Fruit fly (Drosophila melanogaster) whole organism, embryonic: ENCODE measurements around the gene Pxn.

ENCODE experiments used
- Aef1 ChIP-seq: fragments of 200-800 bp; sonication (Bioruptor generic); IDR thresholded peaks from 3 replicates; pipeline ENCODE4 v1.3.6; 2022; ENCODE audit warnings: missing biosample characterization, missing genetic modification characterization
- Awh ChIP-seq: fragments of 200-800 bp; sonication (Bioruptor generic); IDR thresholded peaks from 2 replicates; pipeline ENCODE4, ENCODE4 v1.3.6; 2022; ENCODE audit warnings: missing biosample characterization, missing genetic modification characterization
- B-H1 ChIP-seq: fragments of 200-800 bp; sonication (Bioruptor generic); IDR thresholded peaks from 3 replicates; pipeline ENCODE4 v1.3.6; 2022; ENCODE audit warnings: missing biosample characterization, missing genetic modification characterization
- B-H2 ChIP-seq: fragments of 200-800 bp; sonication (Bioruptor generic); optimal IDR thresholded peaks from 2 replicates; lab custom pipeline; 2018; ENCODE audit warnings: missing biosample characterization, mild to moderate bottlenecking, missing genetic modification characterization
- CG10147 ChIP-seq: fragments of 200-800 bp; sonication (Bioruptor generic); optimal IDR thresholded peaks from 2 replicates; lab custom pipeline; 2019; ENCODE audit warnings: missing biosample characterization, mild to moderate bottlenecking, missing genetic modification characterization, moderate library complexity
- CG10321 ChIP-seq: fragments of 200-800 bp; sonication (Bioruptor generic); IDR thresholded peaks from 2 replicates; pipeline ENCODE4 v1.3.6; 2022; ENCODE audit warnings: missing biosample characterization, missing genetic modification characterization
- CG10654 ChIP-seq: fragments of 200-800 bp; sonication (Bioruptor generic); optimal IDR thresholded peaks from 2 replicates; lab custom pipeline; 2016; ENCODE audit warnings: missing biosample characterization, missing genetic modification characterization
- CG12155 ChIP-seq: fragments of 200-800 bp; sonication (Bioruptor generic); optimal IDR thresholded peaks from 3 replicates; lab custom pipeline; 2016; ENCODE audit warnings: missing biosample characterization, missing genetic modification characterization
- CG12744 ChIP-seq: fragments of 200-800 bp; sonication (Bioruptor generic); optimal IDR thresholded peaks from 2 replicates; lab custom pipeline; 2016; ENCODE audit warnings: missing biosample characterization, missing genetic modification characterization
- CG15601 ChIP-seq: fragments of 200-800 bp; sonication (Bioruptor generic); optimal IDR thresholded peaks from 3 replicates; lab custom pipeline; 2019; ENCODE audit warnings: missing biosample characterization, mild to moderate bottlenecking, missing genetic modification characterization, moderate library complexity
- CG1603 ChIP-seq: fragments of 200-800 bp; sonication (Bioruptor generic); optimal IDR thresholded peaks from 2 replicates; lab custom pipeline; 2019; ENCODE audit warnings: missing biosample characterization, mild to moderate bottlenecking, missing genetic modification characterization, moderate library complexity
- CG2120 ChIP-seq: fragments of 200-800 bp; sonication (Bioruptor generic); optimal IDR thresholded peaks from 3 replicates; lab custom pipeline; 2016; ENCODE audit warnings: missing biosample characterization, missing genetic modification characterization
- CG30403 ChIP-seq: fragments of 200-800 bp; sonication (Bioruptor generic); optimal IDR thresholded peaks from 3 replicates; lab custom pipeline; 2016; ENCODE audit warnings: missing biosample characterization, missing genetic modification characterization
- CG4424 ChIP-seq: fragments of 200-800 bp; sonication (Bioruptor generic); optimal IDR thresholded peaks from 3 replicates; lab custom pipeline; 2016; ENCODE audit warnings: missing biosample characterization, missing genetic modification characterization
- CG7556 ChIP-seq: fragments of 200-800 bp; sonication (Bioruptor generic); optimal IDR thresholded peaks from 2 replicates; lab custom pipeline; 2017; ENCODE audit warnings: missing biosample characterization, mild to moderate bottlenecking, missing genetic modification characterization
- CG7987 ChIP-seq: fragments of 200-800 bp; sonication (Bioruptor generic); optimal IDR thresholded peaks from 2 replicates; lab custom pipeline; 2018; ENCODE audit warnings: missing biosample characterization, mild to moderate bottlenecking, missing genetic modification characterization, moderate library complexity
- D ChIP-seq, 2 experiments: fragments of 200-800 bp in 1 of 2; fragments of >200 bp in 1 of 2; sonication (Bioruptor generic) in 1 of 2; optimal IDR thresholded peaks; 2 replicates in 1 of 2; 3 replicates in 1 of 2; lab custom pipeline; 2017; ENCODE audit warnings: mild to moderate bottlenecking in 1 of 2, missing biosample characterization in 1 of 2, missing genetic modification characterization in 1 of 2, missing genetic modification reagents in 1 of 2
- E2f2 ChIP-seq: fragments of 200-800 bp; sonication (Bioruptor generic); IDR thresholded peaks from 2 replicates; pipeline ENCODE4 v1.3.6; 2022; ENCODE audit warnings: missing biosample characterization, missing genetic modification characterization
- Eip74EF ChIP-seq, 2 experiments: fragments of 200-800 bp in 1 of 2; fragments of >200 bp in 1 of 2; sonication (Bioruptor generic) in 1 of 2; optimal IDR thresholded peaks; 2 replicates each; lab custom pipeline; 2017 to 2019; ENCODE audit warnings: missing biosample characterization in 2 of 2, missing genetic modification characterization in 2 of 2, mild to moderate bottlenecking in 1 of 2, moderate library complexity in 1 of 2
- Ets97D ChIP-seq: fragments of 200-800 bp; sonication (Bioruptor generic); optimal IDR thresholded peaks from 3 replicates; lab custom pipeline; 2016; ENCODE audit warnings: missing biosample characterization, missing genetic modification characterization
- Fer3 ChIP-seq: fragments of 200-800 bp; sonication (Bioruptor generic); optimal IDR thresholded peaks from 2 replicates; lab custom pipeline; 2018; ENCODE audit warnings: missing biosample characterization, mild to moderate bottlenecking, missing genetic modification characterization, moderate library complexity
- H15 ChIP-seq: fragments of 200-800 bp; sonication (Bioruptor generic); IDR thresholded peaks from 3 replicates; pipeline ENCODE4 v1.3.6; 2022; ENCODE audit warnings: missing biosample characterization, missing genetic modification characterization
- H2.0 ChIP-seq: fragments of 200-800 bp; sonication (Bioruptor generic); IDR thresholded peaks from 2 replicates; pipeline ENCODE4 v1.3.6; 2022; ENCODE audit warnings: missing biosample characterization, missing genetic modification characterization
- NfI ChIP-seq: fragments of 200-800 bp; sonication (Bioruptor generic); optimal IDR thresholded peaks from 3 replicates; lab custom pipeline; 2018; ENCODE audit warnings: missing biosample characterization, mild to moderate bottlenecking, missing genetic modification characterization, moderate library complexity
- PHDP ChIP-seq: fragments of 200-800 bp; sonication (Bioruptor generic); optimal IDR thresholded peaks from 3 replicates; lab custom pipeline; 2018; ENCODE audit warnings: missing biosample characterization, mild to moderate bottlenecking, missing genetic modification characterization, moderate library complexity
- Xbp1 ChIP-seq: fragments of 200-800 bp; sonication (Bioruptor generic); optimal IDR thresholded peaks from 3 replicates; lab custom pipeline; 2016; ENCODE audit warnings: missing biosample characterization, mild to moderate bottlenecking, missing genetic modification characterization
- Xrp1 ChIP-seq: fragments of 200-800 bp; sonication (Bioruptor generic); IDR thresholded peaks from 2 replicates; pipeline ENCODE4 v1.3.6; 2022; ENCODE audit warnings: missing biosample characterization, missing genetic modification characterization
- az2 ChIP-seq: fragments of 200-800 bp; sonication (Bioruptor generic); optimal IDR thresholded peaks from 3 replicates; lab custom pipeline; 2016; ENCODE audit warnings: missing biosample characterization, missing genetic modification characterization
- bsh ChIP-seq, 2 experiments: fragments of 200-800 bp; sonication (Bioruptor generic); optimal IDR thresholded peaks; 2 replicates each; lab custom pipeline; 2017 to 2018; ENCODE audit warnings: mild to moderate bottlenecking in 2 of 2, missing biosample characterization in 2 of 2, missing genetic modification characterization in 2 of 2, moderate library complexity in 1 of 2
- cg ChIP-seq: fragments of 200-800 bp; sonication (Bioruptor generic); optimal IDR thresholded peaks from 3 replicates; lab custom pipeline; 2019; ENCODE audit warnings: missing biosample characterization, mild to moderate bottlenecking, missing genetic modification characterization, moderate library complexity
- dati ChIP-seq: fragments of 200-800 bp; sonication (Bioruptor generic); IDR thresholded peaks from 2 replicates; pipeline ENCODE4 v1.3.6; 2022; ENCODE audit warnings: missing biosample characterization, missing genetic modification characterization
- esg ChIP-seq: fragments of 200-800 bp; sonication (Bioruptor generic); conservative IDR thresholded peaks from 2 replicates; pipeline ENCODE4 v1.3.6; 2022; ENCODE audit warnings: missing biosample characterization, missing genetic modification characterization
- exex ChIP-seq: fragments of 200-800 bp; sonication (Bioruptor generic); optimal IDR thresholded peaks from 4 replicates; lab custom pipeline; 2018; ENCODE audit warnings: missing biosample characterization, mild to moderate bottlenecking, missing genetic modification characterization, moderate library complexity
- fd64A ChIP-seq: fragments of 200-800 bp; sonication (Bioruptor generic); optimal IDR thresholded peaks from 3 replicates; lab custom pipeline; 2018; ENCODE audit warnings: missing biosample characterization, mild to moderate bottlenecking, missing genetic modification characterization
- fd96Cb ChIP-seq: fragments of 200-800 bp; sonication (Bioruptor generic); optimal IDR thresholded peaks from 2 replicates; lab custom pipeline; 2018; ENCODE audit warnings: missing biosample characterization, mild to moderate bottlenecking, missing genetic modification characterization, moderate library complexity
- gcm ChIP-seq: fragments of 200-800 bp; sonication (Bioruptor generic); optimal IDR thresholded peaks from 2 replicates; lab custom pipeline; 2019; ENCODE audit warnings: missing biosample characterization, mild to moderate bottlenecking, missing genetic modification characterization, moderate library complexity
- gcm2 ChIP-seq: fragments of 200-800 bp; sonication (Bioruptor generic); optimal IDR thresholded peaks from 2 replicates; lab custom pipeline; 2016; ENCODE audit warnings: missing biosample characterization, missing genetic modification characterization
- grn ChIP-seq: fragments of 200-800 bp; sonication (Bioruptor generic); optimal IDR thresholded peaks from 3 replicates; lab custom pipeline; 2017; ENCODE audit warnings: missing biosample characterization, missing genetic modification characterization
- ham ChIP-seq: fragments of 200-800 bp; sonication (Bioruptor generic); IDR thresholded peaks from 2 replicates; pipeline ENCODE4 v1.3.6; 2022; ENCODE audit warnings: missing biosample characterization, missing genetic modification characterization
- hkb ChIP-seq, 2 experiments: fragments of 200-800 bp in 1 of 2; fragments of >200 bp in 1 of 2; sonication (Bioruptor generic) in 1 of 2; IDR thresholded peaks in 1 of 2; optimal IDR thresholded peaks in 1 of 2; 2 replicates each; pipeline versions ENCODE4 v1.3.6 to Lab custom; 2017 to 2022; ENCODE audit warnings: missing biosample characterization in 1 of 2, missing genetic modification characterization in 1 of 2
- lilli ChIP-seq: fragments of 200-800 bp; sonication (Bioruptor generic); optimal IDR thresholded peaks from 3 replicates; lab custom pipeline; 2016; ENCODE audit warnings: missing biosample characterization, missing genetic modification characterization
- nmo ChIP-seq: fragments of 200-800 bp; sonication (Bioruptor generic); optimal IDR thresholded peaks from 2 replicates; lab custom pipeline; 2018; ENCODE audit warnings: missing biosample characterization, mild to moderate bottlenecking, missing genetic modification characterization, moderate library complexity
- otp ChIP-seq: fragments of 200-800 bp; sonication (Bioruptor generic); IDR thresholded peaks from 3 replicates; pipeline ENCODE4, ENCODE4 v1.3.6; 2022; ENCODE audit warnings: missing biosample characterization, missing genetic modification characterization
- pita ChIP-seq: fragments of 200-800 bp; sonication (Bioruptor generic); optimal IDR thresholded peaks from 2 replicates; lab custom pipeline; 2017; ENCODE audit warnings: missing biosample characterization, mild to moderate bottlenecking, missing genetic modification characterization
- row ChIP-seq: fragments of 200-800 bp; sonication (Bioruptor generic); IDR thresholded peaks from 3 replicates; pipeline ENCODE4 v1.3.6; 2022; ENCODE audit warnings: missing biosample characterization, missing genetic modification characterization
- sisA ChIP-seq: fragments of 200-800 bp; sonication (Bioruptor generic); IDR thresholded peaks from 2 replicates; pipeline ENCODE4 v1.3.6; 2022; ENCODE audit warnings: missing biosample characterization, missing genetic modification characterization
- stc ChIP-seq: fragments of 200-800 bp; sonication (Bioruptor generic); IDR thresholded peaks from 2 replicates; pipeline ENCODE4 v1.3.6; 2022; ENCODE audit warnings: missing biosample characterization, missing genetic modification characterization
- tap ChIP-seq: fragments of 200-800 bp; optimal IDR thresholded peaks from 3 replicates; lab custom pipeline; 2019; ENCODE audit warnings: missing biosample characterization, mild to moderate bottlenecking, missing genetic modification characterization, moderate library complexity
- tio ChIP-seq: fragments of 200-800 bp; sonication (Bioruptor generic); optimal IDR thresholded peaks from 2 replicates; lab custom pipeline; 2017; ENCODE audit warnings: missing biosample characterization, missing genetic modification characterization, inconsistent platforms

Pxn gene

DNA sequence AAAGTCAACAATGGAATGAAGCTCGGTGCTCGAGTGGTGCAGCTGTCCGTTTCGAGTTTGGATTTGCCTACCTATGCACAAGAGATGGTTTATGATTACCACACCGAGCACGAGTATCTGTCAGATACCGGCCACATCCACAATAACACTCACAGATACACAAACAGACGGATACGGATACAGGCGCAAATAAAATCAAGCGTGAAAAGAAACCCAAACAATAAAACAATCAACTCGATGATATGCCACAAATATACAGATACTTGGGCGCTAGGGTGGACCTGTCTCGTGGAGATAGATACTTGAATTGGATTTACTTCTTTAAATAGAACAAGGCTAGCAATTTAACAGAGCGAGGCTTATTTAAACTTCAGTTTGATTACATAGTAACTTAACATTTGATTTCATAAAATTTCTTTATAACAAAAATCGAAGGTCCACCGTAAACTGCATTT is 59.6 kb downstream of the Pxn start (continued):
- TF ChIP-seq cg (GFP tag; lab: Kevin White, UChicago) (peak; percentile 54), Xrp1 (GFP tag; lab: Robert Waterston, UW) (peak; percentile 65), E2f2 (GFP tag; lab: Robert Waterston, UW) (peak; percentile 38; the same call in 1 of the 2 replicates), NfI (GFP tag; lab: Kevin White, UChicago) (peak; percentile 40), CG7556 (GFP tag; lab: Kevin White, UChicago) (peak; percentile 43), esg (GFP tag; lab: Robert Waterston, UW) (0 out of 2 replicates have a peak, but pooled peaks have one; percentile 22), CG4424 (GFP tag; lab: Kevin White, UChicago) (peak; percentile 50), D (optimal IDR thresholded peaks at IDR 0.05; lab: Kevin White, UChicago) (no peak), D (GFP tag; optimal IDR thresholded peaks at IDR 0.05; lab: Kevin White, UChicago) (peak; percentile 17), nmo (GFP tag; lab: Kevin White, UChicago) (peak; percentile 6), az2 (GFP tag; lab: Kevin White, UChicago) (peak; percentile 45), dati (GFP tag; lab: Robert Waterston, UW) (no peak), otp (peak; percentile 45; the same call in 1 of the 3 replicates), CG7987 (GFP tag; lab: Kevin White, UChicago) (no peak), exex (tag; lab: Kevin White, UChicago) (peak; percentile 8), fd96Cb (peak; percentile 35), tio (GFP tag; lab: Kevin White, UChicago) (peak; percentile 4), stc (peak; percentile 49), gcm (GFP tag; lab: Kevin White, UChicago) (peak; percentile 55), CG12744 (GFP tag; lab: Kevin White, UChicago) (peak; percentile 44), CG30403 (GFP tag; lab: Kevin White, UChicago) (peak; percentile 36), hkb (optimal IDR thresholded peaks at IDR 0.05; lab: Kevin White, UChicago) (no peak), hkb (GFP tag; IDR thresholded peaks at IDR 0.05; lab: Robert Waterston, UW) (peak; percentile 78), ham (no peak), PHDP (peak; percentile 65), CG1603 (tag; lab: Kevin White, UChicago) (peak; percentile 58), Aef1 (GFP tag; lab: Robert Waterston, UW) (0 out of 3 replicates have a peak, but pooled peaks have one; percentile 13), CG10147 (GFP tag; lab: Kevin White, UChicago) (peak; percentile 33), CG12155 (GFP tag; lab: Kevin White, UChicago) (no peak), Fer3 (peak; percentile 19), CG10654 (GFP tag; lab: Kevin White, UChicago) (peak; percentile 9), sisA (GFP tag; lab: Robert Waterston, UW) (peak; percentile 18; the same call in 1 of the 2 replicates), pita (GFP tag; lab: Kevin White, UChicago) (no peak), B-H1 (peak; percentile 42; the same call in 2 of the 3 replicates), gcm2 (GFP tag; lab: Kevin White, UChicago) (no peak), row (GFP tag; lab: Robert Waterston, UW) (peak; percentile 46; the same call in 1 of the 3 replicates), Awh (GFP tag; lab: Robert Waterston, UW) (peak; percentile 56; the same call in 1 of the 2 replicates), Eip74EF (GFP tag; optimal IDR thresholded peaks at IDR 0.05; lab: Kevin White, UChicago) (peak in 1 of 2 experiments; percentile 38), CG15601 (peak; percentile 30), fd64A (peak; percentile 16), B-H2 (no peak), Ets97D (GFP tag; lab: Kevin White, UChicago) (no peak), tap (peak; percentile 58), bsh (GFP tag; optimal IDR thresholded peaks at IDR 0.05; lab: Kevin White, UChicago) (peak; percentile 9 to 64), Xbp1 (GFP tag; lab: Kevin White, UChicago) (peak; percentile 48), lilli (GFP tag; lab: Kevin White, UChicago) (peak; percentile 27), grn (GFP tag; lab: Kevin White, UChicago) (peak; percentile 29), H15 (GFP tag; lab: Robert Waterston, UW) (0 out of 3 replicates have a peak, but pooled peaks have one; percentile 10), H2.0 (GFP tag; lab: Robert Waterston, UW) (0 out of 2 replicates have a peak, but pooled peaks have one; percentile 22), CG2120 (GFP tag; lab: Kevin White, UChicago) (peak; percentile 16), CG10321 (GFP tag; lab: Robert Waterston, UW) (no peak)
